Worm (Caenorhabditis elegans): ENCODE measurements around the gene C54E10.3.

- TF ChIP-seq flt-1 (GFP tag; IDR thresholded peaks at IDR 0.05) (no peak), med-1 (GFP tag; optimal IDR thresholded peaks at IDR 0.05; ENCODE audit: insufficient read depth) (no peak), ztf-23 (GFP tag; IDR thresholded peaks at IDR 0.05) (no peak), T22C8.4 (GFP tag; IDR thresholded peaks at IDR 0.05) (no peak), cog-1 (tag; optimal IDR thresholded peaks at IDR 0.05) (no peak), ref-1 (GFP tag; conservative IDR thresholded peaks at IDR 0.05) (no peak), ztf-29 (GFP tag; IDR thresholded peaks at IDR 0.05) (no peak), klf-2 (GFP tag; conservative IDR thresholded peaks at IDR 0.05) (no peak), tab-1 (GFP tag; IDR thresholded peaks at IDR 0.05) (no peak)
Observed at ce11 chrV:18786694-18787093, 24.1 kb upstream of the C54E10.3 start, which contains the start of gene Y17D7B.3.

Data from whole organism, midembryonic.